Worm (Caenorhabditis elegans) whole organism, young adult: ENCODE data around the gene F41C3.1.
A peak's percentile ranks its signal among the peaks of the same experiment; 100 is the strongest.

ENCODE experiments used
- F23B12.7 ChIP-seq: sonication (generic microtip); optimal IDR thresholded peaks from 2 replicates; lab custom pipeline; 2017; ENCODE audit warnings: missing genetic modification characterization, mild to moderate bottlenecking, missing compliant biosample characterization, antibody characterized with exemption, moderate library complexity; ENCODE audit not compliant: insufficient read depth
- K11D2.4 ChIP-seq: fragments of 200-800 bp; sonication (Bioruptor generic); IDR thresholded peaks from 2 replicates; pipeline ENCODE4 v1.3.6; 2022; ENCODE audit warnings: missing genetic modification reagents, missing genetic modification characterization, missing compliant biosample characterization
- ceh-58 ChIP-seq: fragments of 200-800 bp; sonication (Bioruptor generic); IDR thresholded peaks from 2 replicates; pipeline ENCODE4 v1.3.6; 2022; ENCODE audit warnings: missing genetic modification characterization, missing compliant biosample characterization
- dox-1 ChIP-seq: fragments of 200-800 bp; sonication (Bioruptor generic); IDR thresholded peaks from 2 replicates; pipeline ENCODE4 v1.3.6; 2022; ENCODE audit warnings: missing genetic modification reagents, missing genetic modification characterization, missing compliant biosample characterization
- ets-4 ChIP-seq: fragments of 200-800 bp; sonication (Bioruptor generic); optimal IDR thresholded peaks from 2 replicates; lab custom pipeline; 2018; ENCODE audit warnings: mild to moderate bottlenecking, missing genetic modification characterization, missing compliant biosample characterization
- let-607 ChIP-seq, 2 experiments: fragments of 200-800 bp in 1 of 2; sonication (Bioruptor generic) in 1 of 2; sonication (generic microtip) in 1 of 2; optimal IDR thresholded peaks; 2 replicates each; lab custom pipeline; 2016 to 2018; ENCODE audit warnings: mild to moderate bottlenecking in 2 of 2, missing compliant biosample characterization in 2 of 2, missing genetic modification characterization in 2 of 2, moderate library complexity in 2 of 2, missing genotype in 1 of 2
- lin-35 ChIP-seq, 3 experiments: fragments of 150-350 bp in 2 of 3; sonication (generic microtip) in 1 of 3; optimal IDR thresholded peaks; 2 replicates each; lab custom pipeline; 2014 to 2018; ENCODE audit warnings: missing biosample characterization in 3 of 3, missing genetic modification characterization in 3 of 3, missing genetic modification reagents in 3 of 3
- nfya-1 ChIP-seq: sonication (generic microtip); optimal IDR thresholded peaks from 2 replicates; lab custom pipeline; 2017; ENCODE audit warnings: antibody characterized with exemption, missing compliant biosample characterization, missing genetic modification characterization, borderline replicate concordance; ENCODE audit not compliant: insufficient read depth
- nhr-179 ChIP-seq: sonication (generic microtip); optimal IDR thresholded peaks from 2 replicates; lab custom pipeline; 2016; ENCODE audit warnings: mild to moderate bottlenecking, missing genetic modification characterization, missing compliant biosample characterization
- sdz-38 ChIP-seq: sonication (generic microtip); optimal IDR thresholded peaks from 2 replicates; lab custom pipeline; 2016; ENCODE audit warnings: missing genotype, missing genetic modification characterization, missing compliant biosample characterization
- unc-130 ChIP-seq: sonication (generic microtip); optimal IDR thresholded peaks from 2 replicates; lab custom pipeline; 2016; ENCODE audit warnings: missing genetic modification reagents, missing genetic modification characterization, missing compliant biosample characterization
- ztf-18 ChIP-seq: sonication (generic microtip); optimal IDR thresholded peaks from 2 replicates; lab custom pipeline; 2016; ENCODE audit warnings: missing genotype, mild to moderate bottlenecking, missing genetic modification characterization, missing compliant biosample characterization
- ztf-22 ChIP-seq: fragments of 200-800 bp; sonication (Bioruptor generic); optimal IDR thresholded peaks from 2 replicates; lab custom pipeline; 2018; ENCODE audit warnings: mild to moderate bottlenecking, missing genetic modification characterization, moderate library complexity, missing compliant biosample characterization
- ztf-25 ChIP-seq: fragments of 200-800 bp; sonication (Bioruptor generic); IDR thresholded peaks from 2 replicates; pipeline ENCODE4 v1.3.6; 2022; ENCODE audit warnings: missing genetic modification reagents, missing genetic modification characterization, missing compliant biosample characterization

DNA sequence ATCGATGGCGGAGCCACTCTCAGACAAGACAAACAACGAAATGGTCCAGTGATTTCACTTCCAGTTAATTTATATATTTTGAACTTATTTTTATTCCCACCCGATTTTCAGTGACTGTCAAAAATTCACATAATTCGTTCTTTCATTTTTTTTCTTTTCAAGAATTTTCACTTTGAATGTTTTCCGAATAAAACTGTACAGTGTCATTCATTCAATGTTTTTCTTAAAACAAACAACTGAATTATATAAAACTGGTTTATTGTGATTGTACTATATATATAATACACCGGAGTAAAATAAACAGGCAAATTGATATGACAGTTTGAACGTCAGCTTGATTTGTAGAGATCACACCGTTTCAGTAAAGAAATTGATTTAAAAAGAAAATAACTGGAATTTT lies 49.1 kb upstream of the F41C3.1 start:
- TF ChIP-seq ets-4 (no peak), F23B12.7 (tag; lab: Kevin White, UChicago) (peak; percentile 19), sdz-38 (no peak), K11D2.4 (no peak), nhr-179 (tag; lab: Kevin White, UChicago) (no peak), ztf-18 (tag; lab: Kevin White, UChicago) (no peak), let-607 (tag; optimal IDR thresholded peaks at IDR 0.05; lab: Kevin White, UChicago) (no peak), ceh-58 (GFP tag; lab: Robert Waterston, UW) (no peak), ztf-25 (GFP tag; lab: Robert Waterston, UW) (no peak), dox-1 (GFP tag; lab: Robert Waterston, UW) (no peak; the same call in 1 of the 2 replicates), ztf-22 (GFP tag; lab: Kevin White, UChicago) (no peak), unc-130 (GFP tag; lab: Kevin White, UChicago) (peak; percentile 66), lin-35 (GFP tag; optimal IDR thresholded peaks at IDR 0.05; lab: Kevin White, UChicago) (peak in 1 of 3 experiments; percentile 36), nfya-1 (tag; lab: Kevin White, UChicago) (no peak)
